Fruit fly (Drosophila melanogaster) whole organism, wandering third instar larva: Measurements from ENCODE around the gene CG42729.

Experiments
- Abd-B ChIP-seq: fragments of >200 bp; optimal IDR thresholded peaks from 2 replicates; lab custom pipeline; 2017; ENCODE audit warnings: missing biosample characterization, missing genetic modification characterization
- CG32264 ChIP-seq: fragments of 200-800 bp; sonication (Bioruptor generic); optimal IDR thresholded peaks from 2 replicates; lab custom pipeline; 2016; ENCODE audit warnings: missing biosample characterization, missing genetic modification characterization
- CG9705 ChIP-seq: fragments of 200-800 bp; sonication (Bioruptor generic); optimal IDR thresholded peaks from 2 replicates; lab custom pipeline; 2018; ENCODE audit warnings: missing biosample characterization, mild to moderate bottlenecking, missing genetic modification characterization
- Dfd ChIP-seq: fragments of >200 bp; optimal IDR thresholded peaks from 2 replicates; lab custom pipeline; 2017; ENCODE audit warnings: missing biosample characterization, missing genetic modification characterization
- Dif ChIP-seq: fragments of 200-275, 200-300 bp; sonication (Bioruptor generic); optimal IDR thresholded peaks from 2 replicates; lab custom pipeline; 2018; ENCODE audit warnings: missing biosample characterization, missing genetic modification characterization; ENCODE audit not compliant: partially characterized antibody
- HLH106 ChIP-seq: fragments of 200-800 bp; optimal IDR thresholded peaks from 3 replicates; lab custom pipeline; 2019; ENCODE audit warnings: missing biosample characterization, mild to moderate bottlenecking, missing genetic modification characterization, moderate library complexity
- Hnf4 ChIP-seq: fragments of 200-800 bp; sonication (Bioruptor generic); optimal IDR thresholded peaks from 2 replicates; lab custom pipeline; 2016; ENCODE audit warnings: missing biosample characterization, mild to moderate bottlenecking, missing genetic modification characterization
- Hr83 ChIP-seq: fragments of 200-300 bp; sonication (Bioruptor generic); optimal IDR thresholded peaks from 2 replicates; lab custom pipeline; 2016; ENCODE audit warnings: missing biosample characterization, mild to moderate bottlenecking, missing genetic modification characterization, moderate library complexity; ENCODE audit not compliant: poor library complexity, severe bottlenecking
- Jra ChIP-seq: sonication (Bioruptor generic); optimal IDR thresholded peaks from 2 replicates; lab custom pipeline; 2016; ENCODE audit warnings: missing biosample characterization, missing genetic modification characterization
- Mio ChIP-seq: sonication (Bioruptor generic); optimal IDR thresholded peaks from 2 replicates; lab custom pipeline; 2016; ENCODE audit warnings: missing biosample characterization, missing genetic modification characterization
- N ChIP-seq: fragments of >200 bp; optimal IDR thresholded peaks from 2 replicates; lab custom pipeline; 2018; ENCODE audit warnings: missing biosample characterization, missing external identifiers, missing genetic modification characterization
- Rel ChIP-seq, 2 experiments: fragments of 200-800 bp; sonication (Bioruptor generic) in 1 of 2; optimal IDR thresholded peaks; 2 replicates in 1 of 2; 3 replicates in 1 of 2; lab custom pipeline; 2016 to 2019; ENCODE audit warnings: mild to moderate bottlenecking in 2 of 2, missing biosample characterization in 2 of 2, missing genetic modification characterization in 2 of 2, moderate library complexity in 1 of 2
- Sp1 ChIP-seq: fragments of 200-800 bp; sonication (Bioruptor generic); optimal IDR thresholded peaks from 3 replicates; lab custom pipeline; 2019; ENCODE audit warnings: missing biosample characterization, mild to moderate bottlenecking, missing genetic modification characterization, moderate library complexity
- Vsx2 ChIP-seq: fragments of 200-300, 225-300 bp; sonication (Bioruptor generic); optimal IDR thresholded peaks from 2 replicates; lab custom pipeline; 2018; ENCODE audit warnings: missing biosample characterization, missing genetic modification characterization; ENCODE audit not compliant: partially characterized antibody
- br ChIP-seq: fragments of 200-800 bp; sonication (Bioruptor generic); optimal IDR thresholded peaks from 2 replicates; lab custom pipeline; 2016; ENCODE audit warnings: missing biosample characterization, missing genetic modification characterization
- dl ChIP-seq, 2 experiments: fragments of 175-275, 200-275 bp in 1 of 2; fragments of 200-275 bp in 1 of 2; sonication (Bioruptor generic); optimal IDR thresholded peaks; lab custom pipeline; 2018; ENCODE audit warnings: mild to moderate bottlenecking in 2 of 2, missing biosample characterization in 2 of 2, missing genetic modification characterization in 2 of 2, moderate library complexity in 2 of 2; ENCODE audit not compliant: partially characterized antibody in 2 of 2, insufficient read depth in 1 of 2
- dmrt93B ChIP-seq: fragments of 200-800 bp; sonication (Bioruptor generic); optimal IDR thresholded peaks from 2 replicates; lab custom pipeline; 2018; ENCODE audit warnings: missing biosample characterization, mild to moderate bottlenecking, missing genetic modification characterization
- dsf ChIP-seq: sonication (Bioruptor generic); optimal IDR thresholded peaks from 2 replicates; lab custom pipeline; 2016; ENCODE audit warnings: missing biosample characterization, missing genetic modification characterization, borderline replicate concordance
- ey ChIP-seq: fragments of 200-800 bp; sonication (Bioruptor generic); optimal IDR thresholded peaks from 2 replicates; lab custom pipeline; 2016; ENCODE audit warnings: missing biosample characterization, missing genetic modification characterization
- foxo ChIP-seq, 2 experiments: fragments of 200-800 bp; sonication (Bioruptor generic); optimal IDR thresholded peaks; 2 replicates in 1 of 2; 3 replicates in 1 of 2; lab custom pipeline; 2016 to 2017; ENCODE audit warnings: missing biosample characterization in 2 of 2, missing genetic modification characterization in 2 of 2
- h ChIP-seq: fragments of 200-800 bp; sonication (Bioruptor generic); optimal IDR thresholded peaks from 3 replicates; lab custom pipeline; 2016; ENCODE audit warnings: missing biosample characterization, mild to moderate bottlenecking, missing genetic modification characterization
- jim ChIP-seq: fragments of 175-275, 200-325 bp; sonication (Bioruptor generic); optimal IDR thresholded peaks from 2 replicates; lab custom pipeline; 2016; ENCODE audit warnings: missing biosample characterization, mild to moderate bottlenecking, missing genetic modification characterization
- pan ChIP-seq: fragments of >200 bp; optimal IDR thresholded peaks from 2 replicates; lab custom pipeline; 2017
- psq ChIP-seq: fragments of 200-800 bp; sonication (Bioruptor generic); optimal IDR thresholded peaks from 3 replicates; lab custom pipeline; 2017; ENCODE audit warnings: missing biosample characterization, mild to moderate bottlenecking, missing genetic modification characterization, moderate library complexity
- sage ChIP-seq: fragments of 200-800 bp; sonication (Bioruptor generic); optimal IDR thresholded peaks from 2 replicates; lab custom pipeline; 2016; ENCODE audit warnings: missing biosample characterization, mild to moderate bottlenecking, missing genetic modification characterization
- sv ChIP-seq: fragments of 200-800 bp; sonication (Bioruptor generic); optimal IDR thresholded peaks from 3 replicates; lab custom pipeline; 2016; ENCODE audit warnings: missing biosample characterization, missing genetic modification characterization
- tai ChIP-seq: sonication (Bioruptor generic); optimal IDR thresholded peaks from 2 replicates; lab custom pipeline; 2016; ENCODE audit warnings: missing biosample characterization, missing genetic modification characterization
- usp ChIP-seq: fragments of >200 bp; optimal IDR thresholded peaks from 2 replicates; lab custom pipeline; 2017; ENCODE audit warnings: missing biosample characterization, missing genetic modification characterization
- woc ChIP-seq: sonication (Bioruptor generic); optimal IDR thresholded peaks from 2 replicates; lab custom pipeline; 2016; ENCODE audit warnings: missing biosample characterization, mild to moderate bottlenecking, missing genetic modification characterization

CG42729 gene

DNA sequence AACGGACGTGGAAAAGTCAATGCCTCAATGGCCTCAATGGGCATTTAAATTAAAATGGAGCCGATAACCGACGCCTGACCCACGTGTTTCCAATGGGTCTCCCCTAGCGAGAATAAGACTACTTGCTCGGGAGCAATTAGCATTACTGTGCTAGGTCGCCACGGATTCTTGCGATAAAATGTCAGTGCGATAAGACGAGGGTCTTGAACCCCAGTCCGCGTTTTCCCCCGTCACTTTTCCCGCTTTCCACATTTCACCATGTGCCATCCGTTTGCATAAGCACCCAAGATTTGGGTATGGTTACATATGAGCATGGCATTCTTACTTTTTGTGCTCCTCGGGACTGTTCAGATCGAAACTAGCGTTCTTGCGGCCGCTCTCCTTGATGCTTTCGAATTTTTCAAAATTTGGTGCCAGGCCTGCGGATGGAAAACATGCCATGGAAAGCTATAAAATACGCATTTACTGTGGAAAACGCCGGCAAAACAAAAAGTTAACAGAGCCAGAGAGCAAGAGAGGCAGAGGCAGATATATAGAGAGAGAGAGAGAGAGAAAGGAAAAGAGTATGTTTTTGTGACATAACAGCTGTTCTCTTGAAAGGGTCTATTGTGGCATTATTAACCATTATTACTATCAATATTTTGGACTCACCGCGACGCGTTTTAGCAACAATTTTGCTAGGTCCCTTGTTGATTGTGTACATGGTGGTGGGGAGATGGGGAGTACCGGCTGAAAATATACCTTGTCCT is 20.0 kb downstream of the CG42729 start:
- TF ChIP-seq sage = no peak
- no peak for TF ChIP-seq CG9705 (GFP tag; lab: Kevin White, UChicago)
- TF ChIP-seq Abd-B (GFP tag; lab: Kevin White, UChicago) = no peak
- peak; percentile 80 to 81 for TF ChIP-seq dl (GFP tag; optimal IDR thresholded peaks at IDR 0.05; lab: Kevin White, UChicago; ENCODE audit: insufficient read depth in 1 of 2, partially characterized antibody in 2 of 2)
- TF ChIP-seq N (GFP tag; lab: Kevin White, UChicago) = no peak
- TF ChIP-seq Dfd (GFP tag; lab: Kevin White, UChicago) = no peak
- no peak for TF ChIP-seq h (GFP tag; lab: Kevin White, UChicago)
- no peak for TF ChIP-seq psq (GFP tag; lab: Kevin White, UChicago)
- no peak for TF ChIP-seq HLH106
- TF ChIP-seq Rel (GFP tag; optimal IDR thresholded peaks at IDR 0.05; lab: Kevin White, UChicago) = no peak
- TF ChIP-seq Rel (tag; optimal IDR thresholded peaks at IDR 0.05; lab: Kevin White, UChicago) = peak; percentile 95
- TF ChIP-seq CG32264 = no peak
- TF ChIP-seq Dif (GFP tag; lab: Kevin White, UChicago) = peak; percentile 92
- no peak for TF ChIP-seq tai (GFP tag; lab: Kevin White, UChicago)
- no peak for TF ChIP-seq Vsx2 (GFP tag; lab: Kevin White, UChicago)
- TF ChIP-seq pan = no peak
- no peak for TF ChIP-seq Hnf4
- TF ChIP-seq br (GFP tag; lab: Kevin White, UChicago) = no peak
- no peak for TF ChIP-seq foxo (GFP tag; optimal IDR thresholded peaks at IDR 0.05; lab: Kevin White, UChicago)
- TF ChIP-seq Hr83 (GFP tag; lab: Kevin White, UChicago) = no peak
- no peak for TF ChIP-seq dsf
- no peak for TF ChIP-seq usp (GFP tag; lab: Kevin White, UChicago)

DNA sequence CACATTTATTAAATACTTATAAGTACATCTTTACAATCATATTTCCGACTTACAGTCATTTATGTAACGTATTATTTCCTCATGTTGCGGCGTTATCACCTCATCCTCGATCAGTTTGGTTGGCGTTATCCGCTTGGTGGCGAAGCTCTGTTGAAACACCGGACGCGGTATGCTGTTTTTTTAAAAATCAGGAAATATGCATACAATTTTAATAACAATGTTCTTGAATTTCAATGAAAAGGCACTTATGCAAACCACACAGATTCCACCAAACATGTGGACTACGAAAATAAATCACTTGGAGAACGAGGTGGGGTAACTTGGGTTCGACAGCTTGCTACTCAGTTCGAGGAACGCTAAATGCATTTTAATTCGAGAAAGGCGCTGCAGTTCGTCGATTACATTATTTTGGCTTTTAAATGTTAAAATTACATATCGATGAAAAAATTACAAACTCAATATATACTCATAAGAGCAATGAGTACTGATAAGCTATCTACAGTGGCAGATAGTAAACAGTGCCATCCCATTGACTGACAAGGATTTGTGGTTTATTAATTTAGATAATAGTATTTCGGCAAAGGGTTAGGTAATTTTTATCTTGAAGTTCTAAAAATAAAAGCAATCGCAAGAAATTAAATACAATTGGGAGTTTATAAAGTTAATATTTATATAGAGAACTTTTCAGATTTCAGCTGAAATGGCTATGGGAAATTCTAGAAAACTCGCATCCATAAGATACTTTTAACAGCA is 21.0 kb downstream of the CG42729 start:
- no peak for TF ChIP-seq jim (GFP tag; lab: Kevin White, UChicago)
- TF ChIP-seq sage = peak; percentile 2

DNA sequence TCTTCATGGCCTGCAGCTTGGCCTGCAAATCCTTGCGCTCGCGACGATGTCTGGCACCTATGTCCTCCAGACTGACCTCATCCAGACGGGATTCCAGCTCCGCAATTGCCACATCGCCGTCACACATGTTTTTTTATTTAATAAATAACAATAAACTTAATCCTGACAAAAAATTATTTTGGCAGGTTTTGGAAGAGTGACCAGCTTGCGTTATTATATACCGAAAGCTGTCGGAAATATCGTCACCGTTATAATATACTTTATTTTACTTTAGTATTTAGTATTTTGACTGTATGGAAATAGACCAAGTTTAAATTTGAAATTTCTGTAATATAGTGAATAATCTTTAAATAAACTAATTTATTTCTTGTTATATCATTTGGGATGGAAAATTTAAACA is 22.6 kb downstream of the CG42729 start, which contains the start of gene CG7857:
Gene CG7857, minus strand, starts transcription at position 208 of the 400 bp plus-strand sequence.
- TF ChIP-seq Jra (GFP tag; lab: Kevin White, UChicago) = no peak
- no peak for TF ChIP-seq CG9705 (GFP tag; lab: Kevin White, UChicago)
- TF ChIP-seq br (GFP tag; lab: Kevin White, UChicago) = no peak
- TF ChIP-seq Rel (GFP tag; optimal IDR thresholded peaks at IDR 0.05; lab: Kevin White, UChicago) = no peak
- peak; percentile 29 for TF ChIP-seq Rel (tag; optimal IDR thresholded peaks at IDR 0.05; lab: Kevin White, UChicago)
- peak; percentile 14 for TF ChIP-seq sage
- no peak for TF ChIP-seq sv (GFP tag; lab: Kevin White, UChicago)

DNA sequence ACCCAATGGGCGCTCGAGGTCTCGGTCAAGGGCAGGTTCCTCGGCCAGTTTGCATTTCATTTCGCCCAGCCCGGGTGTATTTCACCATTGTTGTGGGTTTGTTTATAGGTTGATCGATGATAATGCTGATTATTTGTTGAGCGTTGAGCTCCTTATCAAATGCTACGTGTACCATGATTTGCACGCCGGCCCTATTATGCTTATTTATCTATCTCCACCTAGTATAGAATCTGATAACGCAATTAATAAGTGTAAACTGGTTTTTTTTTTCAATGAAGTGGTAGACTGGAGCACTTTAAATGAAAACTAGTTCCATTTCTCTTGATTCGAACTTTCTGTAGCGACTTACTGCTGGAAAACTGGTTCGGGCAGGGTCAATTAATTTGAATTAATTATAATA is 25.1 kb downstream of the CG42729 start:
- TF ChIP-seq dsf (no peak), Jra (GFP tag; lab: Kevin White, UChicago) (no peak), foxo (GFP tag; optimal IDR thresholded peaks at IDR 0.05; lab: Kevin White, UChicago) (no peak), Sp1 (GFP tag; lab: Kevin White, UChicago) (no peak), pan (no peak), h (GFP tag; lab: Kevin White, UChicago) (no peak), dmrt93B (GFP tag; lab: Kevin White, UChicago) (no peak), ey (GFP tag; lab: Kevin White, UChicago) (no peak), Vsx2 (GFP tag; lab: Kevin White, UChicago) (no peak), br (GFP tag; lab: Kevin White, UChicago) (no peak), woc (no peak), Mio (GFP tag; lab: Kevin White, UChicago) (no peak), Rel (GFP tag; optimal IDR thresholded peaks at IDR 0.05; lab: Kevin White, UChicago) (no peak), Rel (tag; optimal IDR thresholded peaks at IDR 0.05; lab: Kevin White, UChicago) (no peak), sage (no peak)
